Worm (Caenorhabditis elegans) whole organism, L4 larva: ENCODE measurements around the gene C10E2.5.

Source experiments
- D1046.2 ChIP-seq: fragments of 200-800 bp; sonication (Bioruptor generic); IDR thresholded peaks from 2 replicates; pipeline ENCODE4 v1.3.6; 2022; ENCODE audit warnings: missing genetic modification characterization, missing compliant biosample characterization
- R02D3.7 ChIP-seq: fragments of 150-350 bp; sonication (generic microtip); optimal IDR thresholded peaks from 3 replicates; lab custom pipeline; 2014; ENCODE audit warnings: missing biosample characterization, missing genetic modification characterization
- Y75B8A.6 ChIP-seq: fragments of 200-800 bp; sonication (Bioruptor generic); IDR thresholded peaks from 2 replicates; pipeline ENCODE4 v1.3.6; 2022; ENCODE audit warnings: missing genetic modification reagents, missing genetic modification characterization, missing compliant biosample characterization
- aha-1 ChIP-seq: fragments of 150-350 bp; peaks from one replicate; lab custom pipeline; 2014; ENCODE audit warnings: missing biosample characterization, missing genetic modification characterization
- aly-2 ChIP-seq: sonication (generic microtip); optimal IDR thresholded peaks from 2 replicates; lab custom pipeline; 2018; ENCODE audit warnings: missing biosample characterization, missing genetic modification characterization
- ama-1 ChIP-seq: fragments of 150-350 bp; optimal IDR thresholded peaks from 2 replicates; lab custom pipeline; 2014; ENCODE audit warnings: inconsistent platforms, mixed read lengths
- arid-1 ChIP-seq: fragments of 200-800 bp; sonication (Bioruptor generic); conservative IDR thresholded peaks from 2 replicates; pipeline ENCODE4 v1.3.6; 2022; ENCODE audit warnings: missing genetic modification reagents, missing genetic modification characterization, missing compliant biosample characterization
- attf-4 ChIP-seq: sonication (generic microtip); optimal IDR thresholded peaks from 3 replicates; lab custom pipeline; 2017; ENCODE audit warnings: missing biosample characterization, missing genetic modification characterization
- ceh-28 ChIP-seq: fragments of 150-350 bp; optimal IDR thresholded peaks from 2 replicates; lab custom pipeline; 2014; ENCODE audit warnings: missing biosample characterization, missing genetic modification reagents, missing genetic modification characterization
- ceh-32 ChIP-seq: sonication (generic microtip); optimal IDR thresholded peaks from 2 replicates; lab custom pipeline; 2016; ENCODE audit warnings: mild to moderate bottlenecking, missing genetic modification characterization, missing compliant biosample characterization; ENCODE audit not compliant: poor library complexity
- cey-2 ChIP-seq: sonication (generic microtip); optimal IDR thresholded peaks from 3 replicates; lab custom pipeline; 2017; ENCODE audit warnings: missing genetic modification characterization, mild to moderate bottlenecking, missing compliant biosample characterization, antibody characterized with exemption, borderline replicate concordance; ENCODE audit not compliant: insufficient read depth
- ctbp-1 ChIP-seq: fragments of 200-800 bp; sonication (Bioruptor generic); IDR thresholded peaks from 2 replicates; pipeline ENCODE4 v1.3.6; 2022; ENCODE audit warnings: missing genetic modification reagents, missing genetic modification characterization, missing compliant biosample characterization
- daf-12 ChIP-seq: fragments of 150-350 bp; optimal IDR thresholded peaks from 2 replicates; lab custom pipeline; 2014; ENCODE audit warnings: missing biosample characterization, missing genetic modification reagents, missing genetic modification characterization
- daf-16 ChIP-seq, 3 experiments: sonication (generic microtip); optimal IDR thresholded peaks; 2 replicates each; lab custom pipeline; 2016 to 2017; ENCODE audit warnings: missing genetic modification characterization in 3 of 3, missing genetic modification reagents in 3 of 3, mild to moderate bottlenecking in 2 of 3, missing compliant biosample characterization in 2 of 3, missing biosample characterization in 1 of 3, moderate library complexity in 1 of 3
- daf-19 ChIP-seq: fragments of 200-800 bp; sonication (Bioruptor generic); conservative IDR thresholded peaks from 2 replicates; pipeline ENCODE4 v1.3.6; 2022; ENCODE audit warnings: missing genetic modification characterization, missing compliant biosample characterization
- dpl-1 ChIP-seq: fragments of 150-350 bp; optimal IDR thresholded peaks from 2 replicates; lab custom pipeline; 2014; ENCODE audit warnings: missing biosample characterization, missing genetic modification reagents, missing genetic modification characterization
- dve-1 ChIP-seq: sonication (generic microtip); optimal IDR thresholded peaks from 2 replicates; lab custom pipeline; 2017; ENCODE audit warnings: antibody characterized with exemption, mild to moderate bottlenecking, missing genetic modification characterization, missing compliant biosample characterization; ENCODE audit not compliant: insufficient read depth
- egl-43 ChIP-seq: fragments of 200-800 bp; sonication (Bioruptor generic); IDR thresholded peaks from 2 replicates; pipeline ENCODE4 v1.3.6; 2022; ENCODE audit warnings: missing genetic modification reagents, missing genetic modification characterization, missing compliant biosample characterization
- fos-1 ChIP-seq: fragments of 150-350 bp; optimal IDR thresholded peaks from 2 replicates; lab custom pipeline; 2014; ENCODE audit warnings: missing biosample characterization, missing genetic modification characterization
- hif-1 ChIP-seq, 2 experiments: sonication (generic microtip); optimal IDR thresholded peaks; 2 replicates each; lab custom pipeline; 2016 to 2017; ENCODE audit warnings: missing compliant biosample characterization in 2 of 2, missing genetic modification characterization in 2 of 2, missing genetic modification reagents in 2 of 2, missing genotype in 2 of 2, mild to moderate bottlenecking in 1 of 2
- hlh-11 ChIP-seq: fragments of 200-800 bp; sonication (Bioruptor generic); optimal IDR thresholded peaks from 2 replicates; lab custom pipeline; 2018; ENCODE audit warnings: mild to moderate bottlenecking, missing genetic modification characterization, missing compliant biosample characterization
- hlh-30 ChIP-seq: sonication (generic microtip); optimal IDR thresholded peaks from 2 replicates; lab custom pipeline; 2017; ENCODE audit warnings: antibody characterized with exemption, mild to moderate bottlenecking, missing genetic modification characterization, missing compliant biosample characterization; ENCODE audit not compliant: insufficient read depth
- hmg-1.1 ChIP-seq: fragments of 200-800 bp; sonication (Bioruptor generic); IDR thresholded peaks from 2 replicates; pipeline ENCODE4 v1.3.6; 2022; ENCODE audit warnings: missing genetic modification reagents, missing genetic modification characterization, missing compliant biosample characterization
- jun-1 ChIP-seq: fragments of 150-350 bp; optimal IDR thresholded peaks from 2 replicates; lab custom pipeline; 2014; ENCODE audit warnings: missing biosample characterization, missing genetic modification reagents, missing genetic modification characterization
- lin-1 ChIP-seq: fragments of 200-800 bp; sonication (Bioruptor generic); IDR thresholded peaks from 2 replicates; pipeline ENCODE4 v1.3.6; 2022; ENCODE audit warnings: missing genetic modification reagents, missing genetic modification characterization, missing compliant biosample characterization
- lin-15B ChIP-seq: fragments of 150-350 bp; sonication (generic microtip); optimal IDR thresholded peaks from 3 replicates; lab custom pipeline; 2014; ENCODE audit warnings: missing biosample characterization, missing genetic modification characterization
- lin-29 ChIP-seq: fragments of 200-800 bp; sonication (Bioruptor generic); IDR thresholded peaks from 2 replicates; pipeline ENCODE4 v1.3.6; 2022; ENCODE audit warnings: missing genetic modification reagents, missing genetic modification characterization, missing compliant biosample characterization
- lin-38 ChIP-seq: fragments of 200-800 bp; sonication (Bioruptor generic); IDR thresholded peaks from 2 replicates; pipeline ENCODE4 v1.3.6; 2022; ENCODE audit warnings: missing genetic modification reagents, missing genetic modification characterization, missing compliant biosample characterization
- lin-39 ChIP-seq: fragments of 150-350 bp; optimal IDR thresholded peaks from 2 replicates; lab custom pipeline; 2014; ENCODE audit warnings: missing biosample characterization, missing genetic modification reagents, missing genetic modification characterization
- mdl-1 ChIP-seq, 2 experiments: fragments of 150-350 bp in 1 of 2; sonication (generic microtip) in 1 of 2; optimal IDR thresholded peaks; 2 replicates each; lab custom pipeline; 2014 to 2017; ENCODE audit warnings: missing biosample characterization in 2 of 2, missing genetic modification characterization in 2 of 2
- mep-1 ChIP-seq: fragments of 150-350 bp; sonication (generic microtip); optimal IDR thresholded peaks from 3 replicates; lab custom pipeline; 2014; ENCODE audit warnings: missing biosample characterization, missing genetic modification characterization
- mxl-2 ChIP-seq: fragments of 200-800 bp; sonication (Bioruptor generic); conservative IDR thresholded peaks from 2 replicates; pipeline ENCODE4 v1.3.6; 2022; ENCODE audit warnings: missing genetic modification reagents, missing genetic modification characterization, missing compliant biosample characterization
- nhr-102 ChIP-seq: sonication (generic microtip); optimal IDR thresholded peaks from 2 replicates; lab custom pipeline; 2016; ENCODE audit warnings: mild to moderate bottlenecking, missing genetic modification characterization, moderate library complexity, missing compliant biosample characterization
- nhr-11 ChIP-seq: fragments of 150-350 bp; optimal IDR thresholded peaks from 2 replicates; lab custom pipeline; 2014; ENCODE audit warnings: missing biosample characterization, missing genetic modification characterization
- nhr-237 ChIP-seq: sonication (generic microtip); optimal IDR thresholded peaks from 2 replicates; lab custom pipeline; 2017; ENCODE audit warnings: missing biosample characterization, missing genetic modification characterization
- nhr-77 ChIP-seq: fragments of 150-350 bp; optimal IDR thresholded peaks from 2 replicates; lab custom pipeline; 2014; ENCODE audit warnings: missing biosample characterization, missing genetic modification characterization
- pqm-1 ChIP-seq: sonication (generic microtip); optimal IDR thresholded peaks from 2 replicates; lab custom pipeline; 2017; ENCODE audit warnings: missing biosample characterization, missing genetic modification characterization
- rbr-2 ChIP-seq: sonication (generic microtip); optimal IDR thresholded peaks from 2 replicates; lab custom pipeline; 2016; ENCODE audit warnings: missing genotype, missing genetic modification characterization, missing compliant biosample characterization
- saeg-2 ChIP-seq: fragments of 200-800 bp; sonication (Bioruptor generic); IDR thresholded peaks from 2 replicates; pipeline ENCODE4 v1.3.6; 2022; ENCODE audit warnings: missing genetic modification reagents, missing genetic modification characterization, missing compliant biosample characterization
- sdz-12 ChIP-seq: fragments of 200-800 bp; sonication (Bioruptor generic); optimal IDR thresholded peaks from 2 replicates; lab custom pipeline; 2018; ENCODE audit warnings: mild to moderate bottlenecking, missing genetic modification characterization, missing compliant biosample characterization
- set-16 ChIP-seq: fragments of 200-800 bp; sonication (Bioruptor generic); IDR thresholded peaks from 2 replicates; pipeline ENCODE4 v1.3.6; 2022; ENCODE audit warnings: missing genetic modification reagents, missing genetic modification characterization, missing compliant biosample characterization
- skn-1 ChIP-seq: fragments of 150-350 bp; optimal IDR thresholded peaks from 2 replicates; lab custom pipeline; 2014; ENCODE audit warnings: missing biosample characterization, missing genetic modification characterization
- snpc-1.2 ChIP-seq: fragments of 200-800 bp; sonication (Bioruptor generic); IDR thresholded peaks from 2 replicates; pipeline ENCODE4 v1.3.6; 2022; ENCODE audit warnings: missing genetic modification reagents, missing genetic modification characterization, missing compliant biosample characterization
- spr-1 ChIP-seq: sonication (generic microtip); optimal IDR thresholded peaks from 2 replicates; lab custom pipeline; 2016; ENCODE audit warnings: mild to moderate bottlenecking, missing genetic modification characterization, missing compliant biosample characterization
- spr-3 ChIP-seq: fragments of 200-800 bp; sonication (Bioruptor generic); optimal IDR thresholded peaks from 2 replicates; lab custom pipeline; 2018; ENCODE audit warnings: mild to moderate bottlenecking, missing genetic modification characterization, missing compliant biosample characterization
- tag-97 ChIP-seq: fragments of 200-800 bp; sonication (Bioruptor generic); IDR thresholded peaks from 2 replicates; pipeline ENCODE4 v1.3.6; 2022; ENCODE audit warnings: missing genetic modification characterization, missing compliant biosample characterization
- tra-1 ChIP-seq: fragments of 200-800 bp; sonication (Bioruptor generic); IDR thresholded peaks from 2 replicates; pipeline ENCODE4 v1.3.6; 2022; ENCODE audit warnings: missing genetic modification reagents, missing genetic modification characterization, missing compliant biosample characterization
- vab-7 ChIP-seq: fragments of 200-800 bp; sonication (Bioruptor generic); IDR thresholded peaks from 2 replicates; pipeline ENCODE4 v1.3.6; 2022; ENCODE audit warnings: missing genetic modification reagents, missing genetic modification characterization, missing compliant biosample characterization
- zag-1 ChIP-seq: fragments of 150-350 bp; optimal IDR thresholded peaks from 2 replicates; lab custom pipeline; 2014; ENCODE audit warnings: missing biosample characterization, missing genetic modification characterization
- zip-11 ChIP-seq: fragments of 200-800 bp; sonication (Bioruptor generic); IDR thresholded peaks from 2 replicates; pipeline ENCODE4 v1.3.6; 2022; ENCODE audit warnings: missing genetic modification characterization, missing compliant biosample characterization
- ztf-7 ChIP-seq: fragments of 150-350 bp; optimal IDR thresholded peaks from 2 replicates; lab custom pipeline; 2014; ENCODE audit warnings: missing biosample characterization, missing genetic modification characterization

The C10E2.5 gene

ce11 chrX:16799065-16799663 is 44.8 kb upstream of the C10E2.5 start (continued):
- TF ChIP-seq snpc-1.2 (GFP tag; lab: Robert Waterston, UW) (no peak), aly-2 (tag; lab: Kevin White, UChicago) (no peak), hlh-30 (tag; lab: Kevin White, UChicago) (peak; percentile 71), mep-1 (tag; lab: Kevin White, UChicago) (peak; percentile 84), spr-3 (GFP tag; lab: Kevin White, UChicago) (no peak), tra-1 (GFP tag; lab: Robert Waterston, UW) (no peak), ama-1 (lab: Kevin White, UChicago) (no peak), D1046.2 (GFP tag; lab: Robert Waterston, UW) (no peak), lin-38 (no peak), ceh-28 (no peak), attf-4 (no peak), lin-29 (GFP tag; lab: Robert Waterston, UW) (no peak), zag-1 (tag; lab: Kevin White, UChicago) (no peak), rbr-2 (tag; lab: Kevin White, UChicago) (peak; percentile 68), tag-97 (GFP tag; lab: Robert Waterston, UW) (no peak), egl-43 (GFP tag; lab: Robert Waterston, UW) (0 out of 2 replicates have a peak, but pooled peaks have one; percentile 41), vab-7 (GFP tag; lab: Robert Waterston, UW) (no peak), Y75B8A.6 (no peak), nhr-237 (no peak), daf-19 (GFP tag; lab: Robert Waterston, UW) (no peak), zip-11 (GFP tag; lab: Robert Waterston, UW) (no peak), pqm-1 (tag; lab: Kevin White, UChicago) (no peak), hif-1 (tag; optimal IDR thresholded peaks at IDR 0.05; lab: Kevin White, UChicago) (peak in 1 of 2 experiments; percentile 23), dpl-1 (GFP tag; lab: Kevin White, UChicago) (no peak), spr-1 (tag; lab: Kevin White, UChicago) (peak; percentile 5), lin-15B (tag; lab: Kevin White, UChicago) (no peak), sdz-12 (GFP tag; lab: Kevin White, UChicago) (no peak), ceh-32 (no peak), jun-1 (tag; lab: Kevin White, UChicago) (no peak), fos-1 (no peak), cey-2 (tag; lab: Kevin White, UChicago) (no peak), lin-39 (tag; lab: Kevin White, UChicago) (no peak), saeg-2 (GFP tag; lab: Robert Waterston, UW) (no peak), hlh-11 (tag; lab: Kevin White, UChicago) (peak; percentile 18), ztf-7 (tag; lab: Kevin White, UChicago) (no peak), set-16 (GFP tag; lab: Robert Waterston, UW) (no peak), daf-12 (tag; lab: Kevin White, UChicago) (no peak), skn-1 (no peak), R02D3.7 (tag; lab: Kevin White, UChicago) (no peak), aha-1 (tag; lab: Kevin White, UChicago) (peak; percentile 34), nhr-102 (peak; percentile 7), mdl-1 (tag; optimal IDR thresholded peaks at IDR 0.05; lab: Kevin White, UChicago) (peak in 1 of 2 experiments; percentile 84), nhr-77 (tag; lab: Kevin White, UChicago) (no peak), nhr-11 (tag; lab: Kevin White, UChicago) (peak; percentile 12), ctbp-1 (GFP tag; lab: Robert Waterston, UW) (no peak), lin-1 (GFP tag; lab: Robert Waterston, UW) (no peak), daf-16 (GFP tag; optimal IDR thresholded peaks at IDR 0.05; lab: Kevin White, UChicago) (peak in 1 of 2 experiments; percentile 50), daf-16 (tag; optimal IDR thresholded peaks at IDR 0.05; lab: Kevin White, UChicago) (peak; percentile 40), dve-1 (tag; lab: Kevin White, UChicago) (peak; percentile 19), hmg-1.1 (GFP tag; lab: Robert Waterston, UW) (peak; percentile 72), arid-1 (GFP tag; lab: Robert Waterston, UW) (no peak), mxl-2 (GFP tag; lab: Robert Waterston, UW) (no peak)
